Fruit fly (Drosophila melanogaster) whole organism, embryonic: ENCODE measurements around the gene CG33269.

Source experiments
- B-H2 ChIP-seq: fragments of 200-800 bp; sonication (Bioruptor generic); optimal IDR thresholded peaks from 2 replicates; lab custom pipeline; 2018; ENCODE audit warnings: missing biosample characterization, mild to moderate bottlenecking, missing genetic modification characterization
- Bgb ChIP-seq: fragments of 200-800 bp; sonication (Bioruptor generic); IDR thresholded peaks from 2 replicates; pipeline ENCODE4 v1.3.6; 2022; ENCODE audit warnings: missing biosample characterization, missing genetic modification characterization; ENCODE audit not compliant: partially characterized antibody
- CG10543 ChIP-seq: fragments of 200-800 bp; sonication (Bioruptor generic); optimal IDR thresholded peaks from 3 replicates; lab custom pipeline; 2017; ENCODE audit warnings: missing biosample characterization, mild to moderate bottlenecking, missing genetic modification characterization, moderate library complexity
- CG11456 ChIP-seq: fragments of 200-800 bp; sonication (Bioruptor generic); IDR thresholded peaks from 3 replicates; pipeline ENCODE4 v1.3.6; 2022; ENCODE audit warnings: missing biosample characterization, missing genetic modification characterization
- CG1233 ChIP-seq: fragments of 200-800 bp; sonication (Bioruptor generic); optimal IDR thresholded peaks from 4 replicates; lab custom pipeline; 2018; ENCODE audit warnings: missing biosample characterization, mild to moderate bottlenecking, missing genetic modification characterization
- CG12391 ChIP-seq: fragments of 200-800 bp; sonication (Bioruptor generic); optimal IDR thresholded peaks from 3 replicates; lab custom pipeline; 2018; ENCODE audit warnings: missing biosample characterization, mild to moderate bottlenecking, missing genetic modification characterization, moderate library complexity
- CG12659 ChIP-seq: fragments of 200-800 bp; sonication (Bioruptor generic); optimal IDR thresholded peaks from 3 replicates; lab custom pipeline; 2017; ENCODE audit warnings: mild to moderate bottlenecking, missing biosample characterization, missing genetic modification reagents, missing genetic modification characterization
- CG14014 ChIP-seq: fragments of 200-800 bp; sonication (Bioruptor generic); IDR thresholded peaks from 2 replicates; pipeline ENCODE4 v1.3.6; 2022; ENCODE audit warnings: missing biosample characterization, missing genetic modification characterization
- CG17359 ChIP-seq: fragments of 200-800 bp; sonication (Bioruptor generic); optimal IDR thresholded peaks from 3 replicates; lab custom pipeline; 2018; ENCODE audit warnings: missing biosample characterization, mild to moderate bottlenecking, missing genetic modification characterization, moderate library complexity
- CG17829 ChIP-seq: fragments of 200-800 bp; optimal IDR thresholded peaks from 2 replicates; lab custom pipeline; 2019; ENCODE audit warnings: missing biosample characterization, mild to moderate bottlenecking, missing genetic modification characterization, moderate library complexity
- CG1832 ChIP-seq: fragments of 200-800 bp; sonication (Bioruptor generic); optimal IDR thresholded peaks from 2 replicates; lab custom pipeline; 2017; ENCODE audit warnings: missing biosample characterization, mild to moderate bottlenecking, missing genetic modification characterization, inconsistent platforms
- CG18764 ChIP-seq: fragments of 200-800 bp; sonication (Bioruptor generic); optimal IDR thresholded peaks from 3 replicates; lab custom pipeline; 2016; ENCODE audit warnings: missing biosample characterization, missing genetic modification characterization
- CG30403 ChIP-seq: fragments of 200-800 bp; sonication (Bioruptor generic); optimal IDR thresholded peaks from 3 replicates; lab custom pipeline; 2016; ENCODE audit warnings: missing biosample characterization, missing genetic modification characterization
- CG3163 ChIP-seq: fragments of 200-800 bp; sonication (Bioruptor generic); optimal IDR thresholded peaks from 3 replicates; lab custom pipeline; 2016; ENCODE audit warnings: missing biosample characterization, missing genetic modification characterization
- CG34224 ChIP-seq: fragments of 200-800 bp; sonication (Bioruptor generic); IDR thresholded peaks from 3 replicates; pipeline ENCODE4 v1.3.6; 2022; ENCODE audit warnings: missing biosample characterization, missing genetic modification characterization; ENCODE audit not compliant: partially characterized antibody
- CG42726 ChIP-seq: fragments of 200-800 bp; sonication (Bioruptor generic); IDR thresholded peaks from 2 replicates; pipeline ENCODE4 v1.3.6; 2022; ENCODE audit warnings: missing biosample characterization, missing genetic modification characterization; ENCODE audit not compliant: partially characterized antibody
- CG4617 ChIP-seq: fragments of 200-800 bp; sonication (Bioruptor generic); optimal IDR thresholded peaks from 3 replicates; lab custom pipeline; 2016; ENCODE audit warnings: missing biosample characterization, missing genetic modification characterization, borderline replicate concordance
- CG8944 ChIP-seq: fragments of 200-800 bp; sonication (Bioruptor generic); optimal IDR thresholded peaks from 3 replicates; lab custom pipeline; 2016; ENCODE audit warnings: missing biosample characterization, missing genetic modification characterization
- CG9876 ChIP-seq: fragments of 200-800 bp; sonication (Bioruptor generic); optimal IDR thresholded peaks from 2 replicates; lab custom pipeline; 2016; ENCODE audit warnings: missing biosample characterization, missing genetic modification characterization
- CG9932 ChIP-seq: fragments of 200-800 bp; sonication (Bioruptor generic); IDR thresholded peaks from 2 replicates; pipeline ENCODE4 v1.3.6; 2022; ENCODE audit warnings: missing biosample characterization, missing genetic modification characterization
- CoRest ChIP-seq: fragments of 200-800 bp; sonication (Bioruptor generic); optimal IDR thresholded peaks from 3 replicates; lab custom pipeline; 2018; ENCODE audit warnings: missing biosample characterization, mild to moderate bottlenecking, missing genetic modification characterization, moderate library complexity
- D ChIP-seq, 2 experiments: fragments of 200-800 bp in 1 of 2; fragments of >200 bp in 1 of 2; sonication (Bioruptor generic) in 1 of 2; optimal IDR thresholded peaks; 2 replicates in 1 of 2; 3 replicates in 1 of 2; lab custom pipeline; 2017; ENCODE audit warnings: mild to moderate bottlenecking in 1 of 2, missing biosample characterization in 1 of 2, missing genetic modification characterization in 1 of 2, missing genetic modification reagents in 1 of 2
- Deaf1 ChIP-seq: fragments of 200-800 bp; optimal IDR thresholded peaks from 3 replicates; lab custom pipeline; 2019; ENCODE audit warnings: missing biosample characterization, mild to moderate bottlenecking, missing genetic modification characterization, moderate library complexity
- Dek ChIP-seq: fragments of 200-800 bp; sonication (Bioruptor generic); optimal IDR thresholded peaks from 3 replicates; lab custom pipeline; 2019; ENCODE audit warnings: missing biosample characterization, mild to moderate bottlenecking, missing genetic modification characterization, moderate library complexity
- Drgx ChIP-seq: fragments of 200-800 bp; sonication (Bioruptor generic); IDR thresholded peaks from 2 replicates; pipeline ENCODE4 v1.3.6; 2022; ENCODE audit warnings: missing biosample characterization, missing genetic modification characterization
- E2f1 ChIP-seq: fragments of 200-800 bp; sonication (Bioruptor generic); IDR thresholded peaks from 2 replicates; pipeline ENCODE4 v1.3.6; 2022; ENCODE audit warnings: missing biosample characterization, missing genetic modification characterization
- HLH54F ChIP-seq: fragments of 200-800 bp; sonication (Bioruptor generic); optimal IDR thresholded peaks from 3 replicates; lab custom pipeline; 2016; ENCODE audit warnings: missing biosample characterization, missing genetic modification characterization
- Med ChIP-seq: fragments of 200-800 bp; sonication (Bioruptor generic); peaks from one replicate; lab custom pipeline; 2016; ENCODE audit warnings: missing biosample characterization, missing genetic modification characterization, mild to moderate bottlenecking, inconsistent platforms, moderate library complexity
- NfI ChIP-seq: fragments of 200-800 bp; sonication (Bioruptor generic); optimal IDR thresholded peaks from 3 replicates; lab custom pipeline; 2018; ENCODE audit warnings: missing biosample characterization, mild to moderate bottlenecking, missing genetic modification characterization, moderate library complexity
- Oaz ChIP-seq: fragments of 200-800 bp; sonication (Bioruptor generic); IDR thresholded peaks from 2 replicates; pipeline ENCODE4 v1.3.6; 2022; ENCODE audit warnings: missing biosample characterization, missing genetic modification characterization
- PHDP ChIP-seq: fragments of 200-800 bp; sonication (Bioruptor generic); optimal IDR thresholded peaks from 3 replicates; lab custom pipeline; 2018; ENCODE audit warnings: missing biosample characterization, mild to moderate bottlenecking, missing genetic modification characterization, moderate library complexity
- Pdp1 ChIP-seq, 2 experiments: fragments of 200-800 bp; sonication (Bioruptor generic); optimal IDR thresholded peaks; 3 replicates each; lab custom pipeline; 2016; ENCODE audit warnings: missing biosample characterization in 2 of 2, missing genetic modification characterization in 2 of 2, mild to moderate bottlenecking in 1 of 2, moderate library complexity in 1 of 2
- al ChIP-seq: fragments of 200-800 bp; sonication (Bioruptor generic); IDR thresholded peaks from 2 replicates; pipeline ENCODE4 v1.3.6; 2022; ENCODE audit warnings: missing biosample characterization, missing genetic modification characterization
- az2 ChIP-seq: fragments of 200-800 bp; sonication (Bioruptor generic); optimal IDR thresholded peaks from 3 replicates; lab custom pipeline; 2016; ENCODE audit warnings: missing biosample characterization, missing genetic modification characterization
- chm ChIP-seq: fragments of 200-800 bp; sonication (Bioruptor generic); IDR thresholded peaks from 2 replicates; pipeline ENCODE4 v1.3.6; 2022; ENCODE audit warnings: missing biosample characterization, missing genetic modification characterization
- crol ChIP-seq: fragments of 200-800 bp; sonication (Bioruptor generic); IDR thresholded peaks from 2 replicates; pipeline ENCODE4 v1.3.6; 2022; ENCODE audit warnings: missing biosample characterization, missing genetic modification characterization
- dati ChIP-seq: fragments of 200-800 bp; sonication (Bioruptor generic); IDR thresholded peaks from 2 replicates; pipeline ENCODE4 v1.3.6; 2022; ENCODE audit warnings: missing biosample characterization, missing genetic modification characterization
- esg ChIP-seq: fragments of 200-800 bp; sonication (Bioruptor generic); conservative IDR thresholded peaks from 2 replicates; pipeline ENCODE4 v1.3.6; 2022; ENCODE audit warnings: missing biosample characterization, missing genetic modification characterization
- grau ChIP-seq: fragments of 200-800 bp; optimal IDR thresholded peaks from 3 replicates; lab custom pipeline; 2019; ENCODE audit warnings: missing biosample characterization, mild to moderate bottlenecking, missing genetic modification characterization, moderate library complexity
- pzg ChIP-seq: fragments of 200-800 bp; sonication (Bioruptor generic); optimal IDR thresholded peaks from 3 replicates; lab custom pipeline; 2018; ENCODE audit warnings: missing biosample characterization, mild to moderate bottlenecking, missing genetic modification characterization, moderate library complexity
- ranshi ChIP-seq: fragments of 200-800 bp; sonication (Bioruptor generic); IDR thresholded peaks from 2 replicates; pipeline ENCODE4 v1.3.6; 2022; ENCODE audit warnings: missing biosample characterization, missing genetic modification characterization
- sens-2 ChIP-seq: fragments of 200-800 bp; sonication (Bioruptor generic); IDR thresholded peaks from 2 replicates; pipeline ENCODE4 v1.3.6; 2022; ENCODE audit warnings: missing biosample characterization, missing genetic modification characterization
- sr ChIP-seq: fragments of 200-800 bp; sonication (Bioruptor generic); IDR thresholded peaks from 3 replicates; pipeline ENCODE4 v1.3.6; 2022; ENCODE audit warnings: missing biosample characterization, missing genetic modification characterization
- tio ChIP-seq: fragments of 200-800 bp; sonication (Bioruptor generic); optimal IDR thresholded peaks from 2 replicates; lab custom pipeline; 2017; ENCODE audit warnings: missing biosample characterization, missing genetic modification characterization, inconsistent platforms
- unc-4 ChIP-seq: fragments of 200-800 bp; sonication (Bioruptor generic); IDR thresholded peaks from 2 replicates; pipeline ENCODE4 v1.3.6; 2022; ENCODE audit warnings: missing biosample characterization, missing genetic modification characterization; ENCODE audit not compliant: partially characterized antibody
- z ChIP-seq: fragments of 200-800 bp; sonication (Bioruptor generic); IDR thresholded peaks from 3 replicates; pipeline ENCODE4 v1.3.6; 2022; ENCODE audit warnings: missing biosample characterization, missing genetic modification characterization

Gene CG33269

DNA sequence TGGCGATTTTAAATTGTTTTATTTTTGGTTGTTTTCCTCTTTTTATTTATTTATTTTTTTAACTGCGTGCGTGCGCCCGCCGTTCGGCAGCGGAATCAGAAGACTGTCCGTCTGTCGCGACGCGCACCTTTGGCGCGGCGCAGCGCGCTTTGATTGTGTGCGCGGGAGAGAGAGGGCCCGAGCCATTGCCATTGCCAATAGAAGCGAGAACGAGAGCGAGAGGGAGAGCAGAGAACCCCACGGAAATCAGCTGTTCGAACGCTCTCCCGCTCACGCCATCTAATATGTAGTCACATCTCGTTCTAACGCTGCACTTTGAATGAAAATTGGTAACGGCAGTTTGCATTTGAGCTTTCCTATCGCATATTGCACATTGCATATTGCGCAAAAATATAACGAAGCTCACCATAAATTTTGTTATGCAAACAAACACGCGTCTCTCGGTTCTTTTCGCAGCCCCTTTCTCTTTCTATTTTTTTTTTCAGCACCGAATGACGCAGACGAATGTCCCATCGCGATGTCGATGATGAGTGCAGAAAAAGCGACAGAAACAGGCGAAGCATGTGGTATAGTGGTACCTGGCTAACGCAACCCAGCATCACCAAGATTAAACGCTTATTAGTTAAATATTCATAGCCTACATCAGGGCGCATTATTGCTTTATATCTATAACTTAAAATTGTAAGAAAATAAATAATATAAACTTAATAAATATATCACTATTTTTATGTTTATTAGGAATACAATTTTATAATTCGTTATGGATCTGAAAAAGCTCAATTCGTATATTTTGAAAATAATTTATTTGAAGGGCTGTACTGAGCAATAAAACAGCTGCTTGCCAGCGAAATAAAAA is 47.4 kb downstream of the CG33269 start:
- TF ChIP-seq dati (GFP tag; lab: Robert Waterston, UW) (no peak), ranshi (GFP tag; lab: Robert Waterston, UW) (peak; percentile 32; the same call in 1 of the 2 replicates), z (0 out of 3 replicates have a peak, but pooled peaks have one; percentile 15), Bgb (GFP tag; lab: Robert Waterston, UW) (peak; percentile 55; the same call in 1 of the 2 replicates), CG30403 (peak; percentile 9), CG1832 (GFP tag; lab: Kevin White, UChicago) (peak; percentile 83), esg (0 out of 2 replicates have a peak, but pooled peaks have one; percentile 13), HLH54F (no peak), grau (tag; lab: Kevin White, UChicago) (peak; percentile 88), CG3163 (GFP tag; lab: Kevin White, UChicago) (no peak), CG12659 (peak; percentile 22), CG42726 (GFP tag; lab: Robert Waterston, UW) (0 out of 2 replicates have a peak, but pooled peaks have one; percentile 23), CG11456 (GFP tag; lab: Robert Waterston, UW) (0 out of 3 replicates have a peak, but pooled peaks have one; percentile 26), CG14014 (GFP tag; lab: Robert Waterston, UW) (peak; percentile 14; the same call in 1 of the 2 replicates), NfI (GFP tag; lab: Kevin White, UChicago) (peak; percentile 13), Drgx (GFP tag; lab: Robert Waterston, UW) (peak; percentile 7; the same call in 1 of the 2 replicates), CG4617 (GFP tag; lab: Kevin White, UChicago) (no peak), CG17829 (tag; lab: Kevin White, UChicago) (peak; percentile 3), B-H2 (GFP tag; lab: Kevin White, UChicago) (no peak), crol (GFP tag; lab: Robert Waterston, UW) (0 out of 2 replicates have a peak, but pooled peaks have one; percentile 11), chm (GFP tag; lab: Robert Waterston, UW) (peak; percentile 64; the same call in 1 of the 2 replicates), CG17359 (tag; lab: Kevin White, UChicago) (peak; percentile 11), CG12391 (tag; lab: Kevin White, UChicago) (peak; percentile 24), CG8944 (GFP tag; lab: Kevin White, UChicago) (no peak), E2f1 (GFP tag; lab: Robert Waterston, UW) (no peak), tio (no peak), CoRest (tag; lab: Kevin White, UChicago) (peak; percentile 54), Pdp1 (GFP tag; optimal IDR thresholded peaks at IDR 0.05; lab: Kevin White, UChicago) (peak in 1 of 2 experiments; percentile 62), CG9876 (no peak), CG34224 (peak; percentile 54; the same call in 2 of the 3 replicates), sens-2 (GFP tag; lab: Robert Waterston, UW) (no peak), al (GFP tag; lab: Robert Waterston, UW) (peak; percentile 47; the same call in 1 of the 2 replicates), CG10543 (peak; percentile 55), unc-4 (peak; percentile 27; the same call in 1 of the 2 replicates), CG9932 (GFP tag; lab: Robert Waterston, UW) (peak; percentile 53; the same call in 1 of the 2 replicates), az2 (GFP tag; lab: Kevin White, UChicago) (peak; percentile 21), Oaz (GFP tag; lab: Robert Waterston, UW) (0 out of 2 replicates have a peak, but pooled peaks have one; percentile 23), Deaf1 (tag; lab: Kevin White, UChicago) (peak; percentile 29), Dek (peak; percentile 16), sr (GFP tag; lab: Robert Waterston, UW) (peak; percentile 38; the same call in 1 of the 3 replicates), CG18764 (no peak), pzg (GFP tag; lab: Kevin White, UChicago) (no peak), PHDP (tag; lab: Kevin White, UChicago) (peak; percentile 49), Med (GFP tag; lab: Kevin White, UChicago) (peak; percentile 78), CG1233 (GFP tag; lab: Kevin White, UChicago) (peak; percentile 2), D (optimal IDR thresholded peaks at IDR 0.05; lab: Kevin White, UChicago) (no peak), D (GFP tag; optimal IDR thresholded peaks at IDR 0.05; lab: Kevin White, UChicago) (no peak)
